Worm (Caenorhabditis elegans): ENCODE data around the gene Y46G5A.28.

Gene Y46G5A.28

ce11 chrII:12826752-12827151, 23.5 kb upstream of the Y46G5A.28 start, which contains the start of gene Y46G5A.38:
Gene Y46G5A.38, plus strand, starts transcription at chrII:12827052.
- TF ChIP-seq pqm-1 (tag; optimal IDR thresholded peaks at IDR 0.05): no peak
- TF ChIP-seq fos-1 (tag; optimal IDR thresholded peaks at IDR 0.05): no peak
- no peak for TF ChIP-seq zag-1 (tag; optimal IDR thresholded peaks at IDR 0.05)
- no peak for TF ChIP-seq ZK546.5 (tag; optimal IDR thresholded peaks at IDR 0.05)
- no peak for TF ChIP-seq lsy-12 (tag; optimal IDR thresholded peaks at IDR 0.05)
- no peak for TF ChIP-seq nhr-23 (tag; optimal IDR thresholded peaks at IDR 0.05)
- no peak for TF ChIP-seq nfya-1 (tag; optimal IDR thresholded peaks at IDR 0.05; ENCODE audit: insufficient read depth)
- TF ChIP-seq sea-2 (GFP tag; optimal IDR thresholded peaks at IDR 0.05): no peak
- TF ChIP-seq elt-1 (tag; optimal IDR thresholded peaks at IDR 0.05): no peak
- no peak for TF ChIP-seq nhr-12 (tag; optimal IDR thresholded peaks at IDR 0.05)
- TF ChIP-seq nhr-43 (tag; optimal IDR thresholded peaks at IDR 0.05; ENCODE audit: poor library complexity, severe bottlenecking): no peak
- TF ChIP-seq unc-39 (tag; optimal IDR thresholded peaks at IDR 0.05): no peak
- TF ChIP-seq ama-1 (optimal IDR thresholded peaks at IDR 0.05): no peak
- no peak for TF ChIP-seq ztf-4 (tag; optimal IDR thresholded peaks at IDR 0.05)
- TF ChIP-seq pha-4 (tag; optimal IDR thresholded peaks at IDR 0.05): no peak
- TF ChIP-seq ceh-16 (tag; optimal IDR thresholded peaks at IDR 0.05): no peak
- no peak for TF ChIP-seq snpc-4 (tag; optimal IDR thresholded peaks at IDR 0.05)
- TF ChIP-seq ztf-11 (tag; optimal IDR thresholded peaks at IDR 0.05): no peak
- TF ChIP-seq elt-2 (tag; optimal IDR thresholded peaks at IDR 0.05): no peak
- no peak for TF ChIP-seq eor-1 (tag; optimal IDR thresholded peaks at IDR 0.05)

DNA sequence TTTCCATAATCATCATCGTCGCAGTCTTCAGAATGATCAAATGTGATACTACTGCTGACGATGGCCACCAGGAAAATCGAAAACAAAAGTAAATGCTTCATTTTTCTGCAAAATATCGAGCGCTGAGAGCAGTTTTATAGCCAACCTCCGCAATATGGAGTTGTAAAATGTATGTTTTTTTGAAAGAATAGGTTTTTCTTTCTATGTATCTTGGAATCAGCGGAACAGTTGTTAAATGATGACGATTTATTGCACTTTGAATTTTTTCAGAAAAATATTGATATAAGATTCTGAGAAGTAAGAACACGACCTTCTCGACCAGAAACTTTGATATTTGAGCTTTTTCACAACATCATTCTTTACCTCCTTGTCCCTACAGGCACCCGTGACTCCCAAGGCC, 21.4 kb upstream of the Y46G5A.28 start, which contains the start of gene Y46G5A.23:
Gene Y46G5A.23 (minus strand): TSS at position 101 of the 400 bp plus-strand sequence.
- TF ChIP-seq ama-1 (optimal IDR thresholded peaks at IDR 0.05) (no peak), lin-15B (tag; optimal IDR thresholded peaks at IDR 0.05) (no peak), egl-5 (tag; optimal IDR thresholded peaks at IDR 0.05) (no peak), eor-1 (tag; optimal IDR thresholded peaks at IDR 0.05) (no peak), lin-39 (tag; optimal IDR thresholded peaks at IDR 0.05) (no peak), tbx-2 (tag; optimal IDR thresholded peaks at IDR 0.05) (no peak), mdl-1 (tag; optimal IDR thresholded peaks at IDR 0.05) (no peak), pha-4 (tag; optimal IDR thresholded peaks at IDR 0.05) (no peak), fkh-2 (tag; optimal IDR thresholded peaks at IDR 0.05) (no peak)

DNA sequence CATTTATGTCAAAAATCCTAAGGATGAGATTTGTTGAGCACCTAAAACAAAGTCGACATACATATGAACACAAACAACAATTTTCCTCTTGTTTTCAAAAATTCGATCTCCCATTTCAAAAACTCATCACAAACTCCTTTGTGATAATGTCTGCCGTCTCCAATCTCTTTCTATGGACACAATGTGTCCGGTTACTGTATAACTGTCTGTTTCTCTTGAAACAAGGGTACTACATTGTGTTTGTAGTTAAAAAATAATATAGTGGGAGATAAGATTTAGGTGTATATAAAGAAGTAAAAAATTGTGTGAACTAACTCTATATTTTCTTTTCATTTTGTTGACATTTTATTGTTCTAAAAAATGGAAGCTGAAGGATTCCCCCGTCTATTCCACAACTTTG, 19.9 kb upstream of the Y46G5A.28 start, which contains the start of gene bcmo-1:
Gene bcmo-1 (plus strand): TSS at position 330 of the 400 bp plus-strand sequence.
- TF ChIP-seq skn-1 (tag; optimal IDR thresholded peaks at IDR 0.05): no peak
- no peak for TF ChIP-seq nhr-67 (tag; optimal IDR thresholded peaks at IDR 0.05)
- no peak for TF ChIP-seq jun-1 (tag; optimal IDR thresholded peaks at IDR 0.05)
- TF ChIP-seq ztf-11 (tag; optimal IDR thresholded peaks at IDR 0.05): no peak
- no peak for TF ChIP-seq fkh-10 (GFP tag; optimal IDR thresholded peaks at IDR 0.05)
- TF ChIP-seq eor-1 (tag; optimal IDR thresholded peaks at IDR 0.05): no peak
- no peak for TF ChIP-seq nhr-12 (tag; optimal IDR thresholded peaks at IDR 0.05)
- TF ChIP-seq elt-2 (tag; optimal IDR thresholded peaks at IDR 0.05): no peak
- TF ChIP-seq lin-15B (tag; optimal IDR thresholded peaks at IDR 0.05): no peak
- no peak for TF ChIP-seq nhr-25 (tag; optimal IDR thresholded peaks at IDR 0.05)
- TF ChIP-seq R02D3.7 (tag; optimal IDR thresholded peaks at IDR 0.05): no peak
- no peak for TF ChIP-seq tbx-2 (tag; optimal IDR thresholded peaks at IDR 0.05)
- no peak for TF ChIP-seq nfya-1 (tag; optimal IDR thresholded peaks at IDR 0.05; ENCODE audit: insufficient read depth)
- TF ChIP-seq zag-1 (tag; optimal IDR thresholded peaks at IDR 0.05): no peak
- TF ChIP-seq ceh-16 (tag; optimal IDR thresholded peaks at IDR 0.05): no peak
- TF ChIP-seq egl-27 (tag; optimal IDR thresholded peaks at IDR 0.05): no peak

DNA sequence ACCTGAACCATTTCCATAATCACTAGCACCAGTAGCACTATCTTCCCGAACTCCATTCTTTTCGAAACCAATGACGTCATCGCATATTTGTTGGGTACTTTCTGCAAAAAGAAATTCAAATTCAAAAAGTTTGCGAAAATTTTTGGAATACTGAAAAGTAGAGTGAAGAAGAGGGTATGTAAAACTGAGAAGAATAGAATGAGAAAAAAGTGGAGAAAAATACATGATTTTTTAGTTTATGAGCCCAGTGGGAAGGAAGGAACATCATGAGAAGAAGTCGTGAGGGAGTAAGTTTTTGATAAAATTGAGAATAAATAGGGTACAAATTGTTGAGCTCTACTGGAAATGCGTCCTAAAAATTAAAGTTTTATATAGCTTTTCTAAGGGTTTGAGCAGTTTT, 10.2 kb upstream of the Y46G5A.28 start, which contains the start of gene lgc-35:
Gene lgc-35 (minus strand): TSS at position 101 of the 400 bp plus-strand sequence.
- no peak for TF ChIP-seq skn-1 (tag; optimal IDR thresholded peaks at IDR 0.05)
- TF ChIP-seq ZK546.5 (tag; optimal IDR thresholded peaks at IDR 0.05): no peak
- TF ChIP-seq lsy-12 (tag; optimal IDR thresholded peaks at IDR 0.05): no peak
- no peak for TF ChIP-seq elt-3 (tag; optimal IDR thresholded peaks at IDR 0.05)
- no peak for TF ChIP-seq nhr-67 (tag; optimal IDR thresholded peaks at IDR 0.05)
- TF ChIP-seq hmg-11 (tag; optimal IDR thresholded peaks at IDR 0.05): no peak
- TF ChIP-seq fkh-10 (GFP tag; optimal IDR thresholded peaks at IDR 0.05): no peak
- TF ChIP-seq tbx-2 (tag; optimal IDR thresholded peaks at IDR 0.05): no peak
- TF ChIP-seq nhr-12 (tag; optimal IDR thresholded peaks at IDR 0.05): no peak
- TF ChIP-seq nhr-11 (tag; optimal IDR thresholded peaks at IDR 0.05): no peak
- TF ChIP-seq ceh-82 (tag; optimal IDR thresholded peaks at IDR 0.05): no peak
- TF ChIP-seq ztf-4 (tag; optimal IDR thresholded peaks at IDR 0.05): no peak
- TF ChIP-seq pha-4 (tag; optimal IDR thresholded peaks at IDR 0.05): no peak
- TF ChIP-seq ceh-28 (tag; optimal IDR thresholded peaks at IDR 0.05): no peak

All from whole organism, L3 larva.